Fruit fly (Drosophila melanogaster) whole organism, embryonic: ENCODE data around the gene trv.
A peak's percentile ranks its signal among the peaks of the same experiment; 100 is the strongest.

Experiments
- Adf1 ChIP-seq: fragments of 200-800 bp; sonication (Bioruptor generic); IDR thresholded peaks from 2 replicates; pipeline ENCODE4 v1.3.6; 2022; ENCODE audit warnings: missing biosample characterization, missing genetic modification characterization
- Blimp-1 ChIP-seq: fragments of 200-800 bp; sonication (Bioruptor generic); optimal IDR thresholded peaks from 3 replicates; lab custom pipeline; 2018; ENCODE audit warnings: missing biosample characterization, missing genetic modification characterization, mild to moderate bottlenecking, moderate library complexity, missing genetic modification reagents
- BtbVII ChIP-seq: fragments of 200-800 bp; sonication (Bioruptor generic); optimal IDR thresholded peaks from 3 replicates; lab custom pipeline; 2017; ENCODE audit warnings: missing biosample characterization, mild to moderate bottlenecking, missing genetic modification characterization
- C15 ChIP-seq: fragments of 200-800 bp; sonication (Bioruptor generic); IDR thresholded peaks from 3 replicates; pipeline ENCODE4 v1.3.6; 2022; ENCODE audit warnings: missing biosample characterization, missing genetic modification characterization
- CG10147 ChIP-seq: fragments of 200-800 bp; sonication (Bioruptor generic); optimal IDR thresholded peaks from 2 replicates; lab custom pipeline; 2019; ENCODE audit warnings: missing biosample characterization, mild to moderate bottlenecking, missing genetic modification characterization, moderate library complexity
- CG10543 ChIP-seq: fragments of 200-800 bp; sonication (Bioruptor generic); optimal IDR thresholded peaks from 3 replicates; lab custom pipeline; 2017; ENCODE audit warnings: missing biosample characterization, mild to moderate bottlenecking, missing genetic modification characterization, moderate library complexity
- CG12071 ChIP-seq: fragments of 200-800 bp; sonication (Bioruptor generic); optimal IDR thresholded peaks from 3 replicates; lab custom pipeline; 2018; ENCODE audit warnings: missing biosample characterization, mild to moderate bottlenecking, missing genetic modification characterization
- CG12769 ChIP-seq: fragments of 200-800 bp; sonication (Bioruptor generic); optimal IDR thresholded peaks from 2 replicates; lab custom pipeline; 2019; ENCODE audit warnings: missing biosample characterization, mild to moderate bottlenecking, missing genetic modification characterization, moderate library complexity
- CG1603 ChIP-seq: fragments of 200-800 bp; sonication (Bioruptor generic); optimal IDR thresholded peaks from 2 replicates; lab custom pipeline; 2019; ENCODE audit warnings: missing biosample characterization, mild to moderate bottlenecking, missing genetic modification characterization, moderate library complexity
- CG16815 ChIP-seq: fragments of 200-800 bp; sonication (Bioruptor generic); optimal IDR thresholded peaks from 3 replicates; lab custom pipeline; 2017; ENCODE audit warnings: missing biosample characterization, mild to moderate bottlenecking, missing genetic modification characterization
- CG1832 ChIP-seq: fragments of 200-800 bp; sonication (Bioruptor generic); optimal IDR thresholded peaks from 2 replicates; lab custom pipeline; 2017; ENCODE audit warnings: missing biosample characterization, mild to moderate bottlenecking, missing genetic modification characterization, inconsistent platforms
- CG32767 ChIP-seq: fragments of 200-800 bp; sonication (Bioruptor generic); IDR thresholded peaks from 2 replicates; pipeline ENCODE4 v1.3.6; 2022; ENCODE audit warnings: missing biosample characterization, missing genetic modification characterization
- CG34376 ChIP-seq: fragments of 200-800 bp; sonication (Bioruptor generic); optimal IDR thresholded peaks from 2 replicates; lab custom pipeline; 2018; ENCODE audit warnings: missing biosample characterization, mild to moderate bottlenecking, missing genetic modification characterization
- CG3847 ChIP-seq: fragments of 200-800 bp; sonication (Bioruptor generic); IDR thresholded peaks from 2 replicates; pipeline ENCODE4 v1.3.6; 2022; ENCODE audit warnings: missing biosample characterization, missing genetic modification characterization
- CG5180 ChIP-seq: fragments of 200-800 bp; sonication (Bioruptor generic); optimal IDR thresholded peaks from 3 replicates; lab custom pipeline; 2017; ENCODE audit warnings: missing biosample characterization, missing genetic modification characterization, mild to moderate bottlenecking, moderate library complexity, missing genetic modification reagents
- CG8765 ChIP-seq: fragments of 200-800 bp; sonication (Bioruptor generic); IDR thresholded peaks from 2 replicates; pipeline ENCODE4 v1.3.6; 2022; ENCODE audit warnings: missing biosample characterization, missing genetic modification characterization
- CG9437 ChIP-seq: fragments of 200-800 bp; sonication (Bioruptor generic); optimal IDR thresholded peaks from 2 replicates; lab custom pipeline; 2018; ENCODE audit warnings: missing biosample characterization, mild to moderate bottlenecking, missing genetic modification characterization
- CG9817 ChIP-seq: fragments of 200-800 bp; sonication (Bioruptor generic); optimal IDR thresholded peaks from 2 replicates; lab custom pipeline; 2018; ENCODE audit warnings: missing biosample characterization, mild to moderate bottlenecking, missing genetic modification characterization, moderate library complexity
- CTCF ChIP-seq: fragments of 200-800 bp; sonication (Bioruptor generic); optimal IDR thresholded peaks from 2 replicates; lab custom pipeline; 2017; ENCODE audit warnings: missing biosample characterization, mild to moderate bottlenecking, missing genetic modification characterization, moderate library complexity
- CoRest ChIP-seq: fragments of 200-800 bp; sonication (Bioruptor generic); optimal IDR thresholded peaks from 3 replicates; lab custom pipeline; 2018; ENCODE audit warnings: missing biosample characterization, mild to moderate bottlenecking, missing genetic modification characterization, moderate library complexity
- Dek ChIP-seq: fragments of 200-800 bp; sonication (Bioruptor generic); optimal IDR thresholded peaks from 3 replicates; lab custom pipeline; 2019; ENCODE audit warnings: missing biosample characterization, mild to moderate bottlenecking, missing genetic modification characterization, moderate library complexity
- Elba2 ChIP-seq: fragments of 200-800 bp; sonication (Bioruptor generic); optimal IDR thresholded peaks from 3 replicates; lab custom pipeline; 2016; ENCODE audit warnings: missing biosample characterization, missing genetic modification characterization
- Hr3 ChIP-seq: fragments of 200-800 bp; sonication (Bioruptor generic); optimal IDR thresholded peaks from 3 replicates; lab custom pipeline; 2016; ENCODE audit warnings: missing biosample characterization, missing genetic modification characterization
- Jarid2 ChIP-seq: fragments of 200-800 bp; sonication (Bioruptor generic); optimal IDR thresholded peaks from 3 replicates; lab custom pipeline; 2017; ENCODE audit warnings: mild to moderate bottlenecking, missing biosample characterization, missing genetic modification reagents, missing genetic modification characterization
- MBD-R2 ChIP-seq: fragments of 200-800 bp; sonication (Bioruptor generic); IDR thresholded peaks from 2 replicates; pipeline ENCODE4 v1.3.6; 2022; ENCODE audit warnings: missing biosample characterization, missing genetic modification characterization
- MESR4 ChIP-seq: fragments of 200-800 bp; sonication (Bioruptor generic); optimal IDR thresholded peaks from 2 replicates; lab custom pipeline; 2018; ENCODE audit warnings: missing biosample characterization, mild to moderate bottlenecking, missing genetic modification characterization, moderate library complexity
- Ptx1 ChIP-seq: fragments of 200-800 bp; sonication (Bioruptor generic); IDR thresholded peaks from 2 replicates; pipeline ENCODE4 v1.3.6; 2022; ENCODE audit warnings: missing biosample characterization, missing genetic modification characterization
- bab2 ChIP-seq: fragments of 200-800 bp; sonication (Bioruptor generic); optimal IDR thresholded peaks from 2 replicates; lab custom pipeline; 2016; ENCODE audit warnings: missing biosample characterization, missing genetic modification characterization
- btn ChIP-seq: fragments of 200-800 bp; sonication (Bioruptor generic); optimal IDR thresholded peaks from 2 replicates; lab custom pipeline; 2016; ENCODE audit warnings: missing biosample characterization, missing genetic modification characterization
- caup ChIP-seq: fragments of 200-800 bp; sonication (Bioruptor generic); optimal IDR thresholded peaks from 3 replicates; lab custom pipeline; 2017; ENCODE audit warnings: missing biosample characterization, mild to moderate bottlenecking, missing genetic modification characterization, moderate library complexity; ENCODE audit not compliant: severe bottlenecking
- ci ChIP-seq: fragments of 200-800 bp; sonication (Bioruptor generic); IDR thresholded peaks from 3 replicates; pipeline ENCODE4 v1.3.6; 2022; ENCODE audit warnings: missing biosample characterization, missing genetic modification characterization
- ewg ChIP-seq: fragments of 200-800 bp; sonication (Bioruptor generic); optimal IDR thresholded peaks from 3 replicates; lab custom pipeline; 2017; ENCODE audit warnings: mild to moderate bottlenecking, missing biosample characterization, missing genetic modification reagents, missing genetic modification characterization
- her ChIP-seq: fragments of 200-800 bp; sonication (Bioruptor generic); optimal IDR thresholded peaks from 2 replicates; lab custom pipeline; 2016; ENCODE audit warnings: missing biosample characterization, missing genetic modification characterization
- inv ChIP-seq: fragments of 200-800 bp; sonication (Bioruptor generic); IDR thresholded peaks from 2 replicates; pipeline ENCODE4 v1.3.6; 2022; ENCODE audit warnings: missing biosample characterization, missing genetic modification characterization; ENCODE audit not compliant: partially characterized antibody
- mirr ChIP-seq: fragments of 200-800 bp; sonication (Bioruptor generic); optimal IDR thresholded peaks from 3 replicates; lab custom pipeline; 2018; ENCODE audit warnings: missing biosample characterization, mild to moderate bottlenecking, missing genetic modification characterization
- mld ChIP-seq: fragments of 200-800 bp; sonication (Bioruptor generic); IDR thresholded peaks from 3 replicates; pipeline ENCODE4 v1.3.6; 2022; ENCODE audit warnings: missing biosample characterization, missing genetic modification characterization; ENCODE audit not compliant: partially characterized antibody
- nerfin-2 ChIP-seq: fragments of 200-800 bp; sonication (Bioruptor generic); IDR thresholded peaks from 2 replicates; pipeline ENCODE4 v1.3.6; 2022; ENCODE audit warnings: missing biosample characterization, missing genetic modification characterization; ENCODE audit not compliant: partially characterized antibody
- org-1 ChIP-seq: fragments of 200-800 bp; sonication (Bioruptor generic); optimal IDR thresholded peaks from 2 replicates; lab custom pipeline; 2017; ENCODE audit warnings: missing biosample characterization, missing genetic modification characterization
- pan ChIP-seq, 4 experiments: fragments of >200 bp in 3 of 4; fragments of 200-800 bp in 1 of 4; sonication (Bioruptor generic) in 1 of 4; optimal IDR thresholded peaks in 3 of 4; IDR thresholded peaks in 1 of 4; 2 replicates each; pipeline versions ENCODE4 v1.3.6 to Lab custom; 2017 to 2022; ENCODE audit warnings: missing biosample characterization in 2 of 4, missing genetic modification characterization in 2 of 4, mixed read lengths in 1 of 4
- prd ChIP-seq, 3 experiments: fragments of >200 bp in 2 of 3; fragments of 200-800 bp in 1 of 3; sonication (Bioruptor generic) in 1 of 3; optimal IDR thresholded peaks in 2 of 3; IDR thresholded peaks in 1 of 3; 2 replicates in 2 of 3; 3 replicates in 1 of 3; pipeline versions ENCODE4 v1.3.6 to Lab custom; 2017 to 2022; ENCODE audit warnings: missing biosample characterization in 1 of 3, missing genetic modification characterization in 1 of 3
- salm ChIP-seq: fragments of 200-800 bp; sonication (Bioruptor generic); optimal IDR thresholded peaks from 2 replicates; lab custom pipeline; 2018; ENCODE audit warnings: missing biosample characterization, mild to moderate bottlenecking, missing genetic modification characterization
- schlank ChIP-seq: fragments of 200-800 bp; sonication (Bioruptor generic); optimal IDR thresholded peaks from 2 replicates; lab custom pipeline; 2018; ENCODE audit warnings: missing biosample characterization, mild to moderate bottlenecking, missing genetic modification characterization
- sisA ChIP-seq: fragments of 200-800 bp; sonication (Bioruptor generic); IDR thresholded peaks from 2 replicates; pipeline ENCODE4 v1.3.6; 2022; ENCODE audit warnings: missing biosample characterization, missing genetic modification characterization
- sob ChIP-seq: fragments of 200-800 bp; sonication (Bioruptor generic); IDR thresholded peaks from 2 replicates; pipeline ENCODE4 v1.3.6; 2022; ENCODE audit warnings: missing biosample characterization, missing genetic modification characterization
- ssp ChIP-seq: fragments of 200-800 bp; sonication (Bioruptor generic); IDR thresholded peaks from 2 replicates; pipeline ENCODE4 v1.3.6; 2022; ENCODE audit warnings: missing biosample characterization, missing genetic modification characterization
- stc ChIP-seq: fragments of 200-800 bp; sonication (Bioruptor generic); IDR thresholded peaks from 2 replicates; pipeline ENCODE4 v1.3.6; 2022; ENCODE audit warnings: missing biosample characterization, missing genetic modification characterization
- sug ChIP-seq: fragments of 200-800 bp; optimal IDR thresholded peaks from 2 replicates; lab custom pipeline; 2019; ENCODE audit warnings: missing biosample characterization, mild to moderate bottlenecking, missing genetic modification characterization, moderate library complexity
- tio ChIP-seq: fragments of 200-800 bp; sonication (Bioruptor generic); optimal IDR thresholded peaks from 2 replicates; lab custom pipeline; 2017; ENCODE audit warnings: missing biosample characterization, missing genetic modification characterization, inconsistent platforms
- usp ChIP-seq: fragments of >200 bp; optimal IDR thresholded peaks from 2 replicates; lab custom pipeline; 2017; ENCODE audit warnings: missing biosample characterization, missing genetic modification characterization
- wdn ChIP-seq: fragments of 200-800 bp; sonication (Bioruptor generic); IDR thresholded peaks from 2 replicates; pipeline ENCODE4 v1.3.6; 2022; ENCODE audit warnings: missing biosample characterization, missing genetic modification characterization

The trv gene

dm6 chr3R:28116798-28117197 lies 90.4 kb downstream of the trv start (continued):
- no peak for TF ChIP-seq CG16815 (GFP tag; lab: Kevin White, UChicago)
- TF ChIP-seq mirr (GFP tag; lab: Kevin White, UChicago), result no peak
- TF ChIP-seq usp (GFP tag; lab: Kevin White, UChicago), result no peak
- TF ChIP-seq CG1832 (GFP tag; lab: Kevin White, UChicago), result no peak
- no peak for TF ChIP-seq MESR4
- TF ChIP-seq Elba2 (GFP tag; lab: Kevin White, UChicago), result no peak
- TF ChIP-seq prd (optimal IDR thresholded peaks at IDR 0.05; lab: Kevin White, UChicago), result no peak
- TF ChIP-seq prd (GFP tag; IDR thresholded peaks at IDR 0.05; lab: Robert Waterston, UW), result peak; percentile 50; the same call in 2 of the 3 replicates
- TF ChIP-seq wdn (GFP tag; lab: Robert Waterston, UW), result no peak
- no peak for TF ChIP-seq Jarid2
- TF ChIP-seq btn (GFP tag; lab: Kevin White, UChicago), result no peak
- TF ChIP-seq CG3847 (GFP tag; lab: Robert Waterston, UW), result no peak
- TF ChIP-seq salm (tag; lab: Kevin White, UChicago), result no peak
- TF ChIP-seq CoRest, result no peak
- peak; percentile 37; the same call in 1 of the 2 replicates for TF ChIP-seq stc (GFP tag; lab: Robert Waterston, UW)
- no peak for TF ChIP-seq CG8765 (GFP tag; lab: Robert Waterston, UW)
- no peak for TF ChIP-seq tio (GFP tag; lab: Kevin White, UChicago)
- TF ChIP-seq sisA (GFP tag; lab: Robert Waterston, UW), result peak; percentile 20; the same call in 1 of the 2 replicates
- TF ChIP-seq CG32767, result no peak
- no peak for TF ChIP-seq MBD-R2 (GFP tag; lab: Robert Waterston, UW)
- no peak for TF ChIP-seq CTCF (GFP tag; lab: Kevin White, UChicago)
- peak; percentile 53; the same call in 1 of the 3 replicates for TF ChIP-seq ci (GFP tag; lab: Robert Waterston, UW)
- no peak for TF ChIP-seq Dek
- TF ChIP-seq BtbVII (GFP tag; lab: Kevin White, UChicago), result no peak
- TF ChIP-seq CG12769, result peak; percentile 0
- no peak for TF ChIP-seq schlank (tag; lab: Kevin White, UChicago)
- TF ChIP-seq CG9817 (tag; lab: Kevin White, UChicago), result peak; percentile 2
- TF ChIP-seq C15, result no peak
- TF ChIP-seq CG5180 (GFP tag; lab: Kevin White, UChicago), result no peak
- no peak for TF ChIP-seq caup (GFP tag; lab: Kevin White, UChicago)
- TF ChIP-seq pan (optimal IDR thresholded peaks at IDR 0.05; lab: Kevin White, UChicago), result no peak
- TF ChIP-seq pan (GFP tag; optimal IDR thresholded peaks at IDR 0.05 in 1 of 2, IDR thresholded peaks at IDR 0.05 in 1 of 2), result no peak
- TF ChIP-seq ewg, result no peak
- no peak for TF ChIP-seq CG10147 (GFP tag; lab: Kevin White, UChicago)
- TF ChIP-seq CG9437 (GFP tag; lab: Kevin White, UChicago), result no peak
- TF ChIP-seq CG12071, result no peak
- no peak for TF ChIP-seq sug (tag; lab: Kevin White, UChicago)
- no peak for TF ChIP-seq ssp
- TF ChIP-seq Blimp-1 (GFP tag; lab: Kevin White, UChicago), result no peak
- TF ChIP-seq Ptx1, result peak; percentile 46
- TF ChIP-seq mld (GFP tag; lab: Robert Waterston, UW), result no peak
- TF ChIP-seq CG1603 (tag; lab: Kevin White, UChicago), result no peak
- TF ChIP-seq nerfin-2, result no peak
- TF ChIP-seq Adf1, result no peak
- no peak for TF ChIP-seq Hr3 (GFP tag; lab: Kevin White, UChicago)
- no peak for TF ChIP-seq inv (GFP tag; lab: Robert Waterston, UW)
- no peak for TF ChIP-seq sob (GFP tag; lab: Robert Waterston, UW)
- TF ChIP-seq CG34376 (GFP tag; lab: Kevin White, UChicago), result no peak
- no peak for TF ChIP-seq org-1 (GFP tag; lab: Kevin White, UChicago)
- TF ChIP-seq her (GFP tag; lab: Kevin White, UChicago), result no peak
- TF ChIP-seq CG10543 (GFP tag; lab: Kevin White, UChicago), result no peak
- TF ChIP-seq bab2 (GFP tag; lab: Kevin White, UChicago), result no peak
